Worm (Caenorhabditis elegans): ENCODE results near the gene osta-2.

Gene osta-2

DNA sequence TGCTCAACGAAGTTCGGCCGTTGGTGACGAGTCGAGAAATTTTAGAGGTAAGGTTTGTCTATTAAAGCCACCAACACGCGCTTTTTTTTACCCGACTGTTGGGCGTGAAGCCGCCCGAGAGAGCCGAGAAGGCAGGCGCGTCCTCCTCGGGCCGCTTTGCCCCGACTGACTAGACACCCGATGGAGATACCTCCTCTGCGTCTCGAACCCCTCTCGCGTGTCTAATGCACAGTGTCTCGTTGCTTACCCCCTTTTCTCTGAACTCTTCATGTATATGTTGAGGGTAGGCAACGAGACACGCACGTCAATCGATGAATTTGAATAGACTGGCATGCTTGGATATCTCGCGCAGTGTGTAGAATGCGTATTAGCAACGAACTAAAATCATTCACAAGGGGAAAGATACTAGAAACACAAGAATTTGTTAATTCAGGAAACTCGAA is 45.7 kb upstream of the osta-2 start (continued):
- TF ChIP-seq mec-3 (tag; optimal IDR thresholded peaks at IDR 0.05; ENCODE audit: borderline replicate concordance) (peak; percentile 48), fkh-6 (tag; optimal IDR thresholded peaks at IDR 0.05) (no peak), ceh-31 (tag; optimal IDR thresholded peaks at IDR 0.05) (peak; percentile 89), ceh-34 (tag; optimal IDR thresholded peaks at IDR 0.05) (peak; percentile 90), lin-11 (tag; optimal IDR thresholded peaks at IDR 0.05) (peak; percentile 67), T23F11.4 (GFP tag; optimal IDR thresholded peaks at IDR 0.05) (peak; percentile 87), ceh-45 (GFP tag; IDR thresholded peaks at IDR 0.05) (peak; percentile 87), syd-9 (tag; optimal IDR thresholded peaks at IDR 0.05) (peak; percentile 44), fax-1 (tag; optimal IDR thresholded peaks at IDR 0.05) (peak; percentile 30), ceh-9 (tag; optimal IDR thresholded peaks at IDR 0.05) (no peak), ceh-19 (GFP tag; optimal IDR thresholded peaks at IDR 0.05) (peak; percentile 91), pha-4 (tag; optimal IDR thresholded peaks at IDR 0.05) (no peak), sdc-2 (tag; optimal IDR thresholded peaks at IDR 0.05) (peak; percentile 43), pag-3 (tag; optimal IDR thresholded peaks at IDR 0.05; ENCODE audit: borderline replicate concordance) (no peak), unc-86 (tag; optimal IDR thresholded peaks at IDR 0.05) (peak; percentile 72), ztf-16 (tag; optimal IDR thresholded peaks at IDR 0.05) (no peak), pax-1 (tag; optimal IDR thresholded peaks at IDR 0.05) (peak; percentile 5), nhr-232 (tag; optimal IDR thresholded peaks at IDR 0.05) (peak; percentile 42), K09A11.1 (tag; optimal IDR thresholded peaks at IDR 0.05; ENCODE audit: insufficient read depth) (peak; percentile 60), odd-2 (tag; optimal IDR thresholded peaks at IDR 0.05) (no peak), che-1 (tag; optimal IDR thresholded peaks at IDR 0.05) (peak; percentile 63), eyg-1 (tag; optimal IDR thresholded peaks at IDR 0.05) (no peak), hlh-15 (tag; optimal IDR thresholded peaks at IDR 0.05) (no peak), fkh-10 (GFP tag; optimal IDR thresholded peaks at IDR 0.05) (no peak), hlh-6 (tag; optimal IDR thresholded peaks at IDR 0.05) (peak; percentile 22), hlh-13 (GFP tag; optimal IDR thresholded peaks at IDR 0.05) (peak; percentile 45), tbx-7 (tag; optimal IDR thresholded peaks at IDR 0.05) (peak; percentile 23), unc-55 (GFP tag; optimal IDR thresholded peaks at IDR 0.05) (peak; percentile 66), nhr-11 (tag; optimal IDR thresholded peaks at IDR 0.05) (peak; percentile 38), F13H6.1 (tag; optimal IDR thresholded peaks at IDR 0.05) (peak; percentile 81), ceh-30 (tag; optimal IDR thresholded peaks at IDR 0.05) (peak; percentile 44), lim-6 (tag; optimal IDR thresholded peaks at IDR 0.05) (peak; percentile 78), madf-2 (tag; optimal IDR thresholded peaks at IDR 0.05) (peak; percentile 75), ceh-24 (tag; optimal IDR thresholded peaks at IDR 0.05) (peak; percentile 63), ets-4 (tag; optimal IDR thresholded peaks at IDR 0.05) (peak; percentile 43), elt-2 (tag; optimal IDR thresholded peaks at IDR 0.05) (peak; percentile 83), ttx-3 (tag; optimal IDR thresholded peaks at IDR 0.05) (no peak), sox-4 (tag; optimal IDR thresholded peaks at IDR 0.05) (peak; percentile 83), ceh-22 (tag; optimal IDR thresholded peaks at IDR 0.05) (peak; percentile 68), pha-2 (tag; optimal IDR thresholded peaks at IDR 0.05) (no peak), ceh-6 (GFP tag; optimal IDR thresholded peaks at IDR 0.05) (peak; percentile 56), Y22D7AL.16 (tag; optimal IDR thresholded peaks at IDR 0.05) (peak; percentile 78), nfya-1 (tag; optimal IDR thresholded peaks at IDR 0.05) (peak; percentile 97), hlh-30 (tag; optimal IDR thresholded peaks at IDR 0.05; ENCODE audit: insufficient read depth) (peak; percentile 55)

Data from whole organism, late embryonic.